Fruit fly (Drosophila melanogaster): Measurements from ENCODE around the gene Chc.
A peak's percentile ranks its signal among the peaks of the same experiment; 100 is the strongest.

Chc gene

dm6 chrX:15811666-15812614 lies 23.4 kb downstream of the Chc start (continued):
- TF ChIP-seq CG9797 (GFP tag; optimal IDR thresholded peaks at IDR 0.05) (no peak), corto (GFP tag; optimal IDR thresholded peaks at IDR 0.05) (peak; percentile 54), lab (GFP tag; optimal IDR thresholded peaks at IDR 0.05) (peak; percentile 41), lmd (GFP tag; IDR thresholded peaks at IDR 0.05) (no peak), CG4820 (GFP tag; optimal IDR thresholded peaks at IDR 0.05) (no peak), Bdp1 (GFP tag; optimal IDR thresholded peaks at IDR 0.05) (no peak), CG10431 (GFP tag; optimal IDR thresholded peaks at IDR 0.05) (peak; percentile 76), Lpt (GFP tag; optimal IDR thresholded peaks at IDR 0.05) (no peak), CG9932 (GFP tag; IDR thresholded peaks at IDR 0.05) (peak; percentile 34; the same call in 1 of the 2 replicates), Rfx (GFP tag; IDR thresholded peaks at IDR 0.05) (peak; percentile 51), gcm (GFP tag; optimal IDR thresholded peaks at IDR 0.05) (peak; percentile 19), kni (GFP tag; optimal IDR thresholded peaks at IDR 0.05) (peak; percentile 98), sr (GFP tag; IDR thresholded peaks at IDR 0.05) (peak; percentile 82), CG6272 (GFP tag; IDR thresholded peaks at IDR 0.05) (no peak), chinmo (GFP tag; IDR thresholded peaks at IDR 0.05; ENCODE audit: partially characterized antibody) (peak; percentile 96), dmrt99B (tag; optimal IDR thresholded peaks at IDR 0.05) (no peak), CG1529 (GFP tag; optimal IDR thresholded peaks at IDR 0.05) (no peak), CG2678 (tag; optimal IDR thresholded peaks at IDR 0.05) (no peak), CG34376 (GFP tag; optimal IDR thresholded peaks at IDR 0.05) (peak; percentile 73), lov (optimal IDR thresholded peaks at IDR 0.05) (no peak), lov (GFP tag; IDR thresholded peaks at IDR 0.05) (no peak), zf30C (GFP tag; optimal IDR thresholded peaks at IDR 0.05) (peak; percentile 26), sens (GFP tag) (peak; percentile 7), mirr (GFP tag; optimal IDR thresholded peaks at IDR 0.05) (peak; percentile 44), cg (GFP tag; optimal IDR thresholded peaks at IDR 0.05) (peak; percentile 99), CG13287 (GFP tag; IDR thresholded peaks at IDR 0.05; ENCODE audit: partially characterized antibody) (peak; percentile 32; the same call in 1 of the 2 replicates), Hr39 (optimal IDR thresholded peaks at IDR 0.05) (peak; percentile 84), Pdp1 (GFP tag; optimal IDR thresholded peaks at IDR 0.05) (peak in 1 of 2 experiments; percentile 31), Spps (tag; optimal IDR thresholded peaks at IDR 0.05) (no peak), CG12769 (tag; optimal IDR thresholded peaks at IDR 0.05) (peak; percentile 56), D19A (tag; optimal IDR thresholded peaks at IDR 0.05) (no peak), Kr (GFP tag; optimal IDR thresholded peaks at IDR 0.05) (peak; percentile 42), Dfd (GFP tag; optimal IDR thresholded peaks at IDR 0.05) (peak in 1 of 2 experiments; percentile 37), shn (GFP tag; optimal IDR thresholded peaks at IDR 0.05) (peak; percentile 2), pnt (GFP tag; optimal IDR thresholded peaks at IDR 0.05) (no peak), prd (optimal IDR thresholded peaks at IDR 0.05) (no peak), prd (GFP tag; IDR thresholded peaks at IDR 0.05) (0 out of 3 replicates have a peak, but pooled peaks have one; percentile 16), YL-1 (GFP tag; optimal IDR thresholded peaks at IDR 0.05) (no peak), CG30403 (GFP tag; optimal IDR thresholded peaks at IDR 0.05) (no peak), CG8765 (GFP tag; IDR thresholded peaks at IDR 0.05) (0 out of 2 replicates have a peak, but pooled peaks have one; percentile 26), grn (GFP tag; optimal IDR thresholded peaks at IDR 0.05) (no peak), Med (GFP tag) (peak; percentile 32), Atf6 (GFP tag; IDR thresholded peaks at IDR 0.05) (peak; percentile 4; the same call in 1 of the 2 replicates), B-H1 (GFP tag; IDR thresholded peaks at IDR 0.05) (no peak; the same call in 2 of the 3 replicates), luna (GFP tag; optimal IDR thresholded peaks at IDR 0.05) (no peak), CG8478 (optimal IDR thresholded peaks at IDR 0.05) (peak; percentile 74), so (GFP tag; IDR thresholded peaks at IDR 0.05) (peak; percentile 38; the same call in 2 of the 3 replicates), odd (GFP tag; optimal IDR thresholded peaks at IDR 0.05) (no peak), CG4730 (GFP tag; IDR thresholded peaks at IDR 0.05) (no peak), pb (GFP tag; optimal IDR thresholded peaks at IDR 0.05) (no peak)

Measured in whole organism, embryonic.